Worm (Caenorhabditis elegans) whole organism, L4/young adult: ENCODE measurements around the gene F45D3.2.

Experiments used
- W03F9.2 ChIP-seq: fragments of 150-350 bp; optimal IDR thresholded peaks from 2 replicates; lab custom pipeline; 2014; ENCODE audit warnings: missing biosample characterization, missing genetic modification characterization
- dao-5 ChIP-seq: sonication (generic microtip); optimal IDR thresholded peaks from 2 replicates; lab custom pipeline; 2016; ENCODE audit warnings: missing genotype, missing genetic modification characterization, moderate library complexity, missing compliant biosample characterization
- him-1 ChIP-seq: sonication (generic microtip); optimal IDR thresholded peaks from 2 replicates; lab custom pipeline; 2016; ENCODE audit warnings: missing genotype, missing genetic modification reagents, missing genetic modification characterization, missing compliant biosample characterization

- TF ChIP-seq W03F9.2 (tag; lab: Kevin White, UChicago) = no peak
- no peak for TF ChIP-seq him-1
- TF ChIP-seq dao-5 (tag; lab: Kevin White, UChicago) = no peak
These were observed 10.7 kb upstream of the F45D3.2 start for ce11 chrV:12530129-12530528.
